Worm (Caenorhabditis elegans) whole organism, L3 larva: Measurements from ENCODE around the gene math-23.

Experiments used
- nfya-1 ChIP-seq: sonication (generic microtip); optimal IDR thresholded peaks from 2 replicates; lab custom pipeline; 2017; ENCODE audit warnings: missing genetic modification characterization, mild to moderate bottlenecking, missing compliant biosample characterization, antibody characterized with exemption, moderate library complexity; ENCODE audit not compliant: insufficient read depth
- nhr-11 ChIP-seq: fragments of 150-350 bp; optimal IDR thresholded peaks from 2 replicates; lab custom pipeline; 2014; ENCODE audit warnings: missing biosample characterization, missing genetic modification characterization
- nhr-237 ChIP-seq: fragments of 150-350 bp; optimal IDR thresholded peaks from 2 replicates; lab custom pipeline; 2014; ENCODE audit warnings: missing biosample characterization, missing genetic modification characterization
- unc-62 ChIP-seq: fragments of 150-350 bp; sonication (generic microtip); optimal IDR thresholded peaks from 4 replicates; lab custom pipeline; 2014; ENCODE audit warnings: missing biosample characterization, missing genetic modification reagents, missing genetic modification characterization

DNA sequence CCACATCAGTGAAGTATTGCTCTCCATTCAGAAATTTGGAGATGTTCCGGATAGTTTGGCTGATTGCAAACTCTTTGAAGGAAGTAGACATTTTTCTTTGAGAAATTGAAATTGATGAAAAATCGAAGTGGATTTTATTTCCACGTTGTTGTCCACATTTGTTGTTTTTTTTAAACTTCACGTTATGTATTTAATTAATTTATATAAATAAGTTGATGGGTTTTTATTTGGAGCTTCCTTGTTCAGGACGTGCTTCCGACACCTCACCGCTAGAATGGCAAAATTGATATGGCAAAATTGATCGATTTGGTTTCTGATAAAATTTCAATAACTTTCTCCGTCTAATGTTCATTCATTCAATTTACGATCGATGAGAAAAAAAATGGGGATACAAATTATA lies 44.3 kb downstream of the math-23 start, which contains the start of gene math-48:
- TF ChIP-seq nfya-1 (tag; lab: Kevin White, UChicago) (no peak), nhr-11 (tag; lab: Kevin White, UChicago) (no peak), unc-62 (GFP tag; lab: Kevin White, UChicago) (no peak), nhr-237 (no peak)
